Worm (Caenorhabditis elegans) whole organism, young adult: ENCODE measurements around the gene F13D12.5.

Source experiments
- B0019.2 ChIP-seq: fragments of 200-800 bp; sonication (Bioruptor generic); conservative IDR thresholded peaks from 2 replicates; pipeline ENCODE4 v1.3.6; 2022; ENCODE audit warnings: missing genetic modification reagents, missing genetic modification characterization, missing compliant biosample characterization
- B0261.1 ChIP-seq: sonication (generic microtip); optimal IDR thresholded peaks from 2 replicates; lab custom pipeline; 2016; ENCODE audit warnings: mild to moderate bottlenecking, missing genetic modification characterization, moderate library complexity, missing compliant biosample characterization
- D2030.7 ChIP-seq: fragments of 200-800 bp; sonication (Bioruptor generic); IDR thresholded peaks from 2 replicates; pipeline ENCODE4 v1.3.6; 2022; ENCODE audit warnings: missing genetic modification reagents, missing genetic modification characterization, missing compliant biosample characterization
- F10E7.11 ChIP-seq: sonication (generic microtip); optimal IDR thresholded peaks from 2 replicates; lab custom pipeline; 2017; ENCODE audit warnings: mild to moderate bottlenecking, missing genetic modification characterization, moderate library complexity, missing compliant biosample characterization
- F33H1.4 ChIP-seq: fragments of 200-800 bp; sonication (Bioruptor generic); IDR thresholded peaks from 2 replicates; pipeline ENCODE4 v1.3.6; 2022; ENCODE audit warnings: missing genetic modification reagents, missing genetic modification characterization, missing compliant biosample characterization
- F39B2.1 ChIP-seq: fragments of 200-800 bp; sonication (Bioruptor generic); IDR thresholded peaks from 2 replicates; pipeline ENCODE4 v1.3.6; 2022; ENCODE audit warnings: missing genetic modification reagents, missing genetic modification characterization, missing compliant biosample characterization
- Y79H2A.3 ChIP-seq: fragments of 200-800 bp; sonication (Bioruptor generic); conservative IDR thresholded peaks from 2 replicates; pipeline ENCODE4 v1.3.6; 2022; ENCODE audit warnings: missing genetic modification reagents, missing genetic modification characterization, missing compliant biosample characterization
- akir-1 ChIP-seq: fragments of 200-800 bp; sonication (Bioruptor generic); optimal IDR thresholded peaks from 2 replicates; lab custom pipeline; 2018; ENCODE audit warnings: mild to moderate bottlenecking, missing genetic modification characterization, moderate library complexity, missing compliant biosample characterization
- attf-3 ChIP-seq: fragments of 200-800 bp; sonication (Bioruptor generic); conservative IDR thresholded peaks from 2 replicates; pipeline ENCODE4 v1.3.6; 2022; ENCODE audit warnings: missing genetic modification reagents, missing genetic modification characterization, missing compliant biosample characterization
- attf-5 ChIP-seq: fragments of 200-800 bp; sonication (Bioruptor generic); optimal IDR thresholded peaks from 2 replicates; lab custom pipeline; 2018; ENCODE audit warnings: mild to moderate bottlenecking, missing genetic modification characterization, missing compliant biosample characterization
- attf-6 ChIP-seq: fragments of 200-800 bp; sonication (Bioruptor generic); IDR thresholded peaks from 2 replicates; pipeline ENCODE4 v1.3.6; 2022; ENCODE audit warnings: missing genetic modification reagents, missing genetic modification characterization, missing compliant biosample characterization
- ccch-3 ChIP-seq: fragments of 200-800 bp; sonication (Bioruptor generic); optimal IDR thresholded peaks from 2 replicates; lab custom pipeline; 2018; ENCODE audit warnings: mild to moderate bottlenecking, missing genetic modification characterization, missing compliant biosample characterization
- cebp-1 ChIP-seq, 2 experiments: fragments of 200-800 bp in 1 of 2; sonication (Bioruptor generic) in 1 of 2; sonication (generic microtip) in 1 of 2; IDR thresholded peaks in 1 of 2; optimal IDR thresholded peaks in 1 of 2; 2 replicates each; pipeline versions ENCODE4 v1.3.6 to Lab custom; 2017 to 2022; ENCODE audit warnings: missing compliant biosample characterization in 2 of 2, missing genetic modification characterization in 2 of 2, mild to moderate bottlenecking in 1 of 2, missing genetic modification reagents in 1 of 2, moderate library complexity in 1 of 2
- ceh-79 ChIP-seq: sonication (generic microtip); optimal IDR thresholded peaks from 2 replicates; lab custom pipeline; 2017; ENCODE audit warnings: mild to moderate bottlenecking, missing genetic modification characterization, missing compliant biosample characterization
- dox-1 ChIP-seq: fragments of 200-800 bp; sonication (Bioruptor generic); IDR thresholded peaks from 2 replicates; pipeline ENCODE4 v1.3.6; 2022; ENCODE audit warnings: missing genetic modification reagents, missing genetic modification characterization, missing compliant biosample characterization
- dpff-1 ChIP-seq: sonication (generic microtip); optimal IDR thresholded peaks from 2 replicates; lab custom pipeline; 2017; ENCODE audit warnings: mild to moderate bottlenecking, missing genetic modification characterization, missing compliant biosample characterization
- efl-1 ChIP-seq: fragments of 150-350 bp; optimal IDR thresholded peaks from 2 replicates; lab custom pipeline; 2014; ENCODE audit warnings: missing biosample characterization, missing genetic modification reagents, missing genetic modification characterization
- egl-44 ChIP-seq: fragments of 200-800 bp; sonication (Bioruptor generic); IDR thresholded peaks from 2 replicates; pipeline ENCODE4 v1.3.6; 2022; ENCODE audit warnings: missing genetic modification reagents, missing genetic modification characterization, missing compliant biosample characterization
- ekl-4 ChIP-seq: fragments of 200-800 bp; sonication (Bioruptor generic); IDR thresholded peaks from 2 replicates; pipeline ENCODE4 v1.3.6; 2022; ENCODE audit warnings: missing genetic modification reagents, missing genetic modification characterization, missing compliant biosample characterization
- hmg-1.2 ChIP-seq: fragments of 200-800 bp; sonication (Bioruptor generic); IDR thresholded peaks from 2 replicates; pipeline ENCODE4 v1.3.6; 2022; ENCODE audit warnings: missing genetic modification reagents, missing genetic modification characterization, missing compliant biosample characterization
- hrde-1 ChIP-seq: sonication (generic microtip); optimal IDR thresholded peaks from 2 replicates; lab custom pipeline; 2016; ENCODE audit warnings: missing genetic modification characterization, mild to moderate bottlenecking, missing compliant biosample characterization, moderate library complexity, missing genotype, missing genetic modification reagents, borderline replicate concordance
- lsl-1 ChIP-seq: fragments of 200-800 bp; sonication (Bioruptor generic); optimal IDR thresholded peaks from 2 replicates; lab custom pipeline; 2018; ENCODE audit warnings: mild to moderate bottlenecking, missing genetic modification characterization, moderate library complexity, missing compliant biosample characterization
- madf-10 ChIP-seq: sonication (generic microtip); optimal IDR thresholded peaks from 2 replicates; lab custom pipeline; 2016; ENCODE audit warnings: mild to moderate bottlenecking, missing genetic modification characterization, missing compliant biosample characterization
- madf-6 ChIP-seq: fragments of 200-800 bp; sonication (Bioruptor generic); IDR thresholded peaks from 2 replicates; pipeline ENCODE4 v1.3.6; 2022; ENCODE audit warnings: missing genetic modification reagents, missing genetic modification characterization, missing compliant biosample characterization
- mxl-1 ChIP-seq: sonication (generic microtip); optimal IDR thresholded peaks from 2 replicates; lab custom pipeline; 2016; ENCODE audit warnings: missing genetic modification characterization, missing compliant biosample characterization
- nhr-179 ChIP-seq: sonication (generic microtip); optimal IDR thresholded peaks from 2 replicates; lab custom pipeline; 2016; ENCODE audit warnings: mild to moderate bottlenecking, missing genetic modification characterization, missing compliant biosample characterization
- nhr-80 ChIP-seq: sonication (generic microtip); optimal IDR thresholded peaks from 2 replicates; lab custom pipeline; 2016; ENCODE audit warnings: missing genetic modification characterization, missing compliant biosample characterization
- pbrm-1 ChIP-seq: fragments of 200-800 bp; sonication (Bioruptor generic); IDR thresholded peaks from 2 replicates; pipeline ENCODE4 v1.3.6; 2022; ENCODE audit warnings: missing genetic modification reagents, missing genetic modification characterization, missing compliant biosample characterization
- pha-4 ChIP-seq: fragments of 150-350 bp; sonication (generic microtip); optimal IDR thresholded peaks from 2 replicates; lab custom pipeline; 2014; ENCODE audit warnings: missing biosample characterization, missing genetic modification reagents, missing genetic modification characterization
- rcor-1 ChIP-seq: fragments of 200-800 bp; sonication (Bioruptor generic); IDR thresholded peaks from 2 replicates; pipeline ENCODE4 v1.3.6; 2022; ENCODE audit warnings: missing genetic modification reagents, missing genetic modification characterization, missing compliant biosample characterization
- snpc-1.3 ChIP-seq: sonication (generic microtip); optimal IDR thresholded peaks from 2 replicates; lab custom pipeline; 2017; ENCODE audit warnings: missing genetic modification characterization, mild to moderate bottlenecking, missing compliant biosample characterization, antibody characterized with exemption, moderate library complexity, missing genotype, missing genetic modification reagents; ENCODE audit not compliant: insufficient read depth
- snpc-3.4 ChIP-seq: sonication (generic microtip); optimal IDR thresholded peaks from 2 replicates; lab custom pipeline; 2017; ENCODE audit warnings: missing genetic modification characterization, mild to moderate bottlenecking, missing compliant biosample characterization, antibody characterized with exemption, moderate library complexity, missing genotype, missing genetic modification reagents
- xnd-1 ChIP-seq: sonication (generic microtip); optimal IDR thresholded peaks from 2 replicates; lab custom pipeline; 2016; ENCODE audit warnings: missing genotype, missing genetic modification reagents, missing genetic modification characterization, missing compliant biosample characterization
- ztf-28 ChIP-seq: fragments of 200-800 bp; sonication (Bioruptor generic); IDR thresholded peaks from 2 replicates; pipeline ENCODE4 v1.3.6; 2022; ENCODE audit warnings: missing genetic modification reagents, missing genetic modification characterization, missing compliant biosample characterization
- ztf-6 ChIP-seq: fragments of 200-800 bp; sonication (Bioruptor generic); IDR thresholded peaks from 2 replicates; pipeline ENCODE4 v1.3.6; 2022; ENCODE audit warnings: missing genetic modification reagents, missing genetic modification characterization, missing compliant biosample characterization

Gene F13D12.5

DNA sequence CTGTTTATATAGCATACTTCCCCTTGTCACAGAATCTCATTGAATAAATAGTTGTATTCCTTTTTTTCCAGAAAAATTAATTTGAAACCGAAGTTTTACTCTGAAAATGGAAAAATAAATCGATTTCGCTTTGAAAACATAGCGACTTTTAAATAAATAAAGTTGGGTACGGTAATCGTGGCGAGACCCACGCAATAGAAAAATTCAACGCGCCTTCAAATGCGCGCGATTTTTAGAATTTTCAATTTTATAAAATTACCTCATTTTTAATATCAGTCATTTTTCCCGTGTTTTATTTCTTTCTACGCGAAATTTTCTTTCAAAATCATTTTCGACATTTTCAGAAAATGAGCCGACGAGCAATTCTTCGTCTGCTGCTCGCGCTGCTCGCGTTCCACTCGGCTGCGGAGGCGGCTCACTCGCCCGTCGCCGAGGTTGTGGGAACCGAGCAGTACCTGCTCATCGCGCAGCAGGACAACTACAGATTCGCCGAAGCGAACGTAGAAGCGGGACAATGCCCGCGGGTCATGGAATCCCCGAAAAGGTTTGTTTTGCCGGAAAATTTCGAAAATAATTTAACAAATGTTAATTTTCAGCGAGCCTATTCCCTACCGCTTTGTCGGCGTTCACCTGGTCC, at the start of gene F13D12.5 (continued):
- TF ChIP-seq cebp-1 (GFP tag; IDR thresholded peaks at IDR 0.05; lab: Robert Waterston, UW) (no peak), cebp-1 (tag; optimal IDR thresholded peaks at IDR 0.05; lab: Kevin White, UChicago) (peak; percentile 14), egl-44 (no peak), hrde-1 (tag; lab: Kevin White, UChicago) (no peak), efl-1 (GFP tag; lab: Kevin White, UChicago) (peak; percentile 88), attf-5 (peak; percentile 7), ztf-6 (GFP tag; lab: Robert Waterston, UW) (no peak), Y79H2A.3 (no peak), snpc-3.4 (tag; lab: Kevin White, UChicago) (peak; percentile 71), F33H1.4 (GFP tag; lab: Robert Waterston, UW) (peak; percentile 95), D2030.7 (GFP tag; lab: Robert Waterston, UW) (peak; percentile 86)

DNA sequence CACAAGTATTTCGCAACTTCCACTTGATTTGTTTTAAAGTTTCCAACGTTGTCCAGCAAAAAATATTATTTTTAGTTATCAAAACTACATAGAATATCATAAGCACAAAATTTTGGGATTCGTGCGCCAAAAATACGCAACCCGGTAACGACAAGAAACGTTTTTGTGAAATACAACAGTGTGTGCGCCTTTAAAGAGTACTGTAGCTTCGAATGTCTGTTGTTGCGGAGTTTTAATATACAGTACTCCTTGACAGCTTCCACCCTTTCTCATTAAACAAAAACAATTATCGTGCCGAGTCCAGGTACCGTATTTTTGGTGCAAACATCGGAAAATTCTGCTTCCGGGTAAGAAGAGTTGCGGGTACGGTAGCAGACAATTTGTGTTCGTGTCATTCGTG, 46.4 kb upstream of the F13D12.5 start:
- no peak for TF ChIP-seq ccch-3 (GFP tag; lab: Kevin White, UChicago)
- TF ChIP-seq madf-6 (GFP tag; lab: Robert Waterston, UW): peak; percentile 42; the same call in 1 of the 2 replicates
- no peak for TF ChIP-seq snpc-3.4 (tag; lab: Kevin White, UChicago)
- TF ChIP-seq B0019.2: peak; percentile 63; the same call in 1 of the 2 replicates
- TF ChIP-seq pbrm-1 (GFP tag; lab: Robert Waterston, UW): no peak
- no peak for TF ChIP-seq hmg-1.2 (GFP tag; lab: Robert Waterston, UW)
- TF ChIP-seq cebp-1 (GFP tag; IDR thresholded peaks at IDR 0.05; lab: Robert Waterston, UW): no peak
- peak; percentile 69 for TF ChIP-seq cebp-1 (tag; optimal IDR thresholded peaks at IDR 0.05; lab: Kevin White, UChicago)
- TF ChIP-seq xnd-1 (tag; lab: Kevin White, UChicago): peak; percentile 12
- peak; percentile 91 for TF ChIP-seq lsl-1 (GFP tag; lab: Kevin White, UChicago)

DNA sequence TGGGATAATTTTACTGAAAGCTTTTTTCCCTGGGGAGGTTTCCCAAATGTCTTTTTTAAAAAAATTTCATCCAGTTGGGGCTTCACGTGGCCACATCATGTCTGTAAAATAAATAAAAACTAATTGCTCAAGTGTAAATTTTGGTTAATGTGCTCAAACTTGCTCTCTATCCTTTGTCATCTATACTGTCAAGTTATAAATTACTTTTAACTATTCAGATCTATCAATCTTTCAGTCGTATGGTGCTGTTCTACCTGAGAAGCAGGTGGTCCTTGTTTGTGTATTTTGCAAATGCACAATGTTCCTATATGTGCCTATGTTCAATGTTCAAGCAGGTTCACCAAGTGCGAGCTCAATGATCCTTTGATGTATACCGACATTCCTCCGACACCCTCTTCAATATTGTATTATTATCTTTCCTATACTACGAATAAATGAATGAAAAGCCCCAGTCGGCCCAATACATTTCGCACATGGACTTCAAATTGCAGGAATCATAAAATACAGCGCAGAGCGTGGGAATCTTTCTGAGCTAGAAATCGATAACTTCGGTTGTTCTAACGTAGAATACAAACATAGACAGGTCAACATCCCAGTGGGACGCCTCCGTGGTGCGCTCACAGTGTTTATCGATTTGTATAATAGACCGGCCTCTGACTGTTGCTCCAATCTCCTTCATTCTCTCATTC, 45.3 kb upstream of the F13D12.5 start, which contains the start of the genes sfxn-1.4 and C47D12.4:
Gene sfxn-1.4 (minus strand): TSS at position 101 of the 689 bp plus-strand sequence.
Gene C47D12.4 (plus strand): TSS at position 639 of the 689 bp plus-strand sequence.
- TF ChIP-seq snpc-1.3 (tag; lab: Kevin White, UChicago) (no peak), dox-1 (GFP tag; lab: Robert Waterston, UW) (no peak), F10E7.11 (no peak), dpff-1 (tag; lab: Kevin White, UChicago) (no peak), nhr-80 (tag; lab: Kevin White, UChicago) (no peak), mxl-1 (tag; lab: Kevin White, UChicago) (no peak), akir-1 (no peak), rcor-1 (GFP tag; lab: Robert Waterston, UW) (no peak), lsl-1 (GFP tag; lab: Kevin White, UChicago) (no peak), ztf-28 (no peak), ceh-79 (tag; lab: Kevin White, UChicago) (no peak), ekl-4 (GFP tag; lab: Robert Waterston, UW) (no peak)

DNA sequence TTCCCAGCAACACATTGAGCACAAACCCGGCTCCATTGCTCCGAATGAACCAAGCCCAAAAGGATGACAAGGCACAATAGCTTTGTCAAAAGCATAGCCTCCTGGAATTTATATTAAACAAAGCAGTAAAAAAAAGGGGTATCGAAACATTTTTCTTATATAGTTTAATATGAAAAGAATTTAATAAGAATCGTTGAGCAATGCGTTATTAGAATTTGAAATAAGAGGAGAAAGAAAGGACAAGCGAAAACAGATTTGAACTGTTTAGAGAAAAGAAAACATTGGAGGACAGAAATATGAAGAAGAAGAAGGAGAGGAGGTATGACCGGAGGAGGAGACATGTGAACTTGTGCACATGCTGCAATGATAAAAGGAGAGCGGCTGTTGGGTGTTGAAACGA, 41.4 kb upstream of the F13D12.5 start, which contains the start of gene C47D12.5:
Gene C47D12.5 (minus strand): TSS at position 101 of the 400 bp plus-strand sequence.
- TF ChIP-seq F39B2.1 (GFP tag; lab: Robert Waterston, UW): no peak
- TF ChIP-seq B0261.1: no peak
- no peak for TF ChIP-seq pha-4 (tag; lab: Kevin White, UChicago)
- no peak for TF ChIP-seq attf-6 (GFP tag; lab: Robert Waterston, UW)
- TF ChIP-seq madf-10 (tag; lab: Kevin White, UChicago): no peak
- no peak for TF ChIP-seq attf-3 (GFP tag; lab: Robert Waterston, UW)
- TF ChIP-seq nhr-179 (tag; lab: Kevin White, UChicago): no peak
